Fruit fly (Drosophila melanogaster): ENCODE measurements around the gene pins.

pins gene

DNA sequence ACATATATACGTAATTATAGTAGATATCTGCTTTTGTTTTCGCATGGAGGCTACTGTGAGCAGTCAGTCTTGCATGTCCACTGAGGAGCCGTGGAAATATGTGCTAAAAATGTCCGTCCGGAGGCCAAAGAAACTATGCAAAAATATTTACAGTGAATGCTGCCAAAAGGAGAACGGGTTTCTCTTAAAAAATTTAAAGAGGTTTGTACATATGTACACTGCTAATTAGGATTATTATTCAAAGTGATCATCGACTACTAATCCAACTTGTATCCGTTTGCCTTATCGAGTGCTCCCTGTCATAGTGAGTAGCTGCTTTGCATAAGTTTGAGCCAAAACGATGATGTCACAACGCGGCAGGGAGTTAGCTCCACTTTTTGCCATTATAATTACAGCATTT, 25.7 kb upstream of the pins start (continued):
- TF ChIP-seq CG5953 (GFP tag; IDR thresholded peaks at IDR 0.05) (no peak), CG10147 (GFP tag; optimal IDR thresholded peaks at IDR 0.05) (peak; percentile 17), Bgb (GFP tag; IDR thresholded peaks at IDR 0.05; ENCODE audit: partially characterized antibody) (no peak), Sin3A (optimal IDR thresholded peaks at IDR 0.05) (no peak), fd3F (GFP tag; optimal IDR thresholded peaks at IDR 0.05) (no peak), CG7357 (GFP tag; IDR thresholded peaks at IDR 0.05) (no peak), CG8359 (GFP tag; optimal IDR thresholded peaks at IDR 0.05; ENCODE audit: borderline replicate concordance) (no peak), crc (GFP tag; optimal IDR thresholded peaks at IDR 0.05) (no peak), D (optimal IDR thresholded peaks at IDR 0.05) (no peak), D (GFP tag; optimal IDR thresholded peaks at IDR 0.05) (no peak), HLH3B (GFP tag; IDR thresholded peaks at IDR 0.05) (no peak), CG8944 (GFP tag; optimal IDR thresholded peaks at IDR 0.05) (no peak), bcd (GFP tag; optimal IDR thresholded peaks at IDR 0.05) (peak; percentile 28), CG11504 (tag; optimal IDR thresholded peaks at IDR 0.05) (peak; percentile 52), gt (GFP tag; IDR thresholded peaks at IDR 0.05) (no peak), grn (GFP tag; optimal IDR thresholded peaks at IDR 0.05) (no peak), ssp (GFP tag; IDR thresholded peaks at IDR 0.05) (0 out of 2 replicates have a peak, but pooled peaks have one; percentile 31), fu2 (GFP tag; optimal IDR thresholded peaks at IDR 0.05) (peak; percentile 38), jing (GFP tag; optimal IDR thresholded peaks at IDR 0.05) (no peak), sisA (GFP tag; IDR thresholded peaks at IDR 0.05) (peak; percentile 44), CG13424 (tag; optimal IDR thresholded peaks at IDR 0.05) (no peak), Lim3 (GFP tag; IDR thresholded peaks at IDR 0.05) (no peak), CG10654 (GFP tag; optimal IDR thresholded peaks at IDR 0.05) (peak; percentile 1), CG10565 (GFP tag; optimal IDR thresholded peaks at IDR 0.05) (no peak), sr (GFP tag; IDR thresholded peaks at IDR 0.05) (no peak), Xrp1 (GFP tag; IDR thresholded peaks at IDR 0.05) (0 out of 2 replicates have a peak, but pooled peaks have one; percentile 18), sc (optimal IDR thresholded peaks at IDR 0.05) (no peak), sc (GFP tag; optimal IDR thresholded peaks at IDR 0.05) (no peak), CG7372 (GFP tag; IDR thresholded peaks at IDR 0.05) (no peak; the same call in 1 of the 2 replicates), Sry-δ (GFP tag; optimal IDR thresholded peaks at IDR 0.05) (peak; percentile 9), cato (GFP tag; optimal IDR thresholded peaks at IDR 0.05; ENCODE audit: borderline replicate concordance) (no peak), Awh (GFP tag; IDR thresholded peaks at IDR 0.05) (no peak), zfh2 (GFP tag; optimal IDR thresholded peaks at IDR 0.05) (peak; percentile 54), sug (tag; optimal IDR thresholded peaks at IDR 0.05) (peak; percentile 1), abd-A (tag; optimal IDR thresholded peaks at IDR 0.05) (no peak), CG10959 (GFP tag; IDR thresholded peaks at IDR 0.05) (no peak), wdn (GFP tag; IDR thresholded peaks at IDR 0.05) (no peak), Ada2b (GFP tag; IDR thresholded peaks at IDR 0.05) (peak; percentile 75), H2.0 (GFP tag; IDR thresholded peaks at IDR 0.05) (no peak), disco-r (GFP tag; optimal IDR thresholded peaks at IDR 0.05) (no peak), dmrt99B (tag; optimal IDR thresholded peaks at IDR 0.05) (peak; percentile 44), Dll (GFP tag; IDR thresholded peaks at IDR 0.05; ENCODE audit: partially characterized antibody) (no peak), hb (GFP tag; IDR thresholded peaks at IDR 0.05; ENCODE audit: partially characterized antibody) (no peak), CG6254 (GFP tag; optimal IDR thresholded peaks at IDR 0.05) (no peak), CG17361 (GFP tag; IDR thresholded peaks at IDR 0.05) (peak; percentile 41; the same call in 2 of the 3 replicates), br (optimal IDR thresholded peaks at IDR 0.05) (no peak), dimm (GFP tag; IDR thresholded peaks at IDR 0.05) (no peak; the same call in 1 of the 2 replicates), unpg (GFP tag; optimal IDR thresholded peaks at IDR 0.05) (peak; percentile 3), pita (GFP tag; optimal IDR thresholded peaks at IDR 0.05) (no peak), HmgZ (tag; optimal IDR thresholded peaks at IDR 0.05) (no peak), gsb-n (tag; optimal IDR thresholded peaks at IDR 0.05) (no peak), Poxn (GFP tag; IDR thresholded peaks at IDR 0.05) (0 out of 2 replicates have a peak, but pooled peaks have one; percentile 45), CG18619 (GFP tag; optimal IDR thresholded peaks at IDR 0.05) (peak; percentile 13)

Measured in whole organism, embryonic.